Worm (Caenorhabditis elegans) whole organism, L4/young adult: ENCODE measurements around the gene F54F2.6.

Experiments
- W03F9.2 ChIP-seq: fragments of 150-350 bp; optimal IDR thresholded peaks from 2 replicates; lab custom pipeline; 2014; ENCODE audit warnings: missing biosample characterization, missing genetic modification characterization
- him-1 ChIP-seq: sonication (generic microtip); optimal IDR thresholded peaks from 2 replicates; lab custom pipeline; 2016; ENCODE audit warnings: missing genotype, missing genetic modification reagents, missing genetic modification characterization, missing compliant biosample characterization

DNA sequence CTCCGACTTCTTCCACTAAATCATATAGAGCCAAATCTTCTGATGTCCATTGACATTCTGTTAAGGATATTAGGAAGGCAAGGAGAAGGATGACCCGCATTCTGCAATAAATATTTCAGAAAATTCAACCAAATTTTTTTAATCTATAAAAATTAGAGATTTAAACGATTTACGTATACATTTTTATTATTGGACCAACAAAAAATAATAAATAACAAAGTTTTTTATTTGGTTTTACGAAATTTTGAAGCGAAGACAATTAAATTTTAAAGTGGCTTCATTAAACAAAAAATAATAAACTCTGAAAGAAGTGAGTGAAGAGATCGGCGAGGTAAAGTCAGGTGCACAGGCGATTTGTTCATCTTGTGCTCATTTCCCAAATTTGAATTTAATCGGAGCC is 26.6 kb upstream of the F54F2.6 start, which contains the start of gene F54F2.9:
- no peak for TF ChIP-seq W03F9.2
- no peak for TF ChIP-seq him-1
